Fruit fly (Drosophila melanogaster): Measurements from ENCODE around the gene Pmvk.
A peak's percentile ranks its signal among the peaks of the same experiment; 100 is the strongest.

Pmvk gene

DNA sequence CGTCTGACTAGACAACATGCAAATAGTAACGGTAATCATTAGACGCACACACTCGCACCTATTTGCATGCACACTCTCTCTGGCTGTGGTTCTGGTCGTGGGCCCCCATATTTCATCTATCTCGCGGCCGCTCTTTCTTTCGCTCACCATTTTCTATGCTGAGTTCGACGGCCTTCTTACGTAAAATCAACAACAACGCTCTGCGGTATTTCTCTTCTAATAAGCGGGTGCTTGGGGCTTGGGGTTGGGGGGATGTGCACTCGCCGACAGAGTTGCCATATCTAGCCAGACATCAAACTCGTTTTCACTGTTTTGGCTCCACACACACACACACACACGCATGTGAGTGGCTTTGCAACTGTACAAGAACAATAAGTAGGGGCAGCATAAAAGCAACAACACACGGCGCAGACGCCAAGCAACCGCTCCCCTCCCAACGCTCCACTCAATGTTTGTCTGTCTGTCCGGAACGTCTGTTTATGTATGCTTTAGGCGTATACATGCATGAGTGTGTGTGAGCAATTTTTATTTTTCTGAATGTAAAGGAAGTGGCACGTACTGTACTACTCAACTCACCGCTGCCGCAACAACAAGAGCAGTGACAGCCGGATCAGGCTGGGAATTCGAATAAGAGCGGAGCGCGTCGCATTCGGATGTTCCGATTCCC lies 5.1 kb downstream of the Pmvk start (continued):
- no peak for TF ChIP-seq ci (GFP tag; IDR thresholded peaks at IDR 0.05)
- TF ChIP-seq CG14441 (GFP tag; IDR thresholded peaks at IDR 0.05), result no peak
- TF ChIP-seq CG17568 (GFP tag; optimal IDR thresholded peaks at IDR 0.05), result no peak
- TF ChIP-seq unc-4 (GFP tag; IDR thresholded peaks at IDR 0.05; ENCODE audit: partially characterized antibody), result 0 out of 2 replicates have a peak, but pooled peaks have one; percentile 28
- no peak for TF ChIP-seq CG30431 (GFP tag; optimal IDR thresholded peaks at IDR 0.05)
- no peak for TF ChIP-seq CG31365 (tag; optimal IDR thresholded peaks at IDR 0.05)
- TF ChIP-seq CG3163 (GFP tag; optimal IDR thresholded peaks at IDR 0.05), result peak; percentile 81
- no peak for TF ChIP-seq lmd (GFP tag; IDR thresholded peaks at IDR 0.05)
- no peak for TF ChIP-seq CG17359 (tag; optimal IDR thresholded peaks at IDR 0.05)
- TF ChIP-seq maf-S (GFP tag; optimal IDR thresholded peaks at IDR 0.05), result no peak
- TF ChIP-seq MESR4 (GFP tag; optimal IDR thresholded peaks at IDR 0.05), result no peak
- no peak for TF ChIP-seq stc (GFP tag; IDR thresholded peaks at IDR 0.05)
- TF ChIP-seq CG6689 (GFP tag; IDR thresholded peaks at IDR 0.05), result no peak
- no peak for TF ChIP-seq Hey (tag; optimal IDR thresholded peaks at IDR 0.05)
- TF ChIP-seq Bgb (GFP tag; IDR thresholded peaks at IDR 0.05; ENCODE audit: partially characterized antibody), result peak; percentile 55
- no peak for TF ChIP-seq Mad (GFP tag; optimal IDR thresholded peaks at IDR 0.05)
- TF ChIP-seq Oli (tag; optimal IDR thresholded peaks at IDR 0.05), result no peak
- no peak for TF ChIP-seq eyg (GFP tag; optimal IDR thresholded peaks at IDR 0.05)
- TF ChIP-seq Trl (optimal IDR thresholded peaks at IDR 0.05), result peak; percentile 74 to 79
- TF ChIP-seq Trl (GFP tag; optimal IDR thresholded peaks at IDR 0.05), result no peak
- no peak for TF ChIP-seq ranshi (GFP tag; IDR thresholded peaks at IDR 0.05)
- peak; percentile 51; the same call in 1 of the 2 replicates for TF ChIP-seq amos (GFP tag; IDR thresholded peaks at IDR 0.05; ENCODE audit: partially characterized antibody)
- TF ChIP-seq HLHmδ (GFP tag; optimal IDR thresholded peaks at IDR 0.05), result peak; percentile 92
- TF ChIP-seq Mes4 (GFP tag; optimal IDR thresholded peaks at IDR 0.05), result no peak
- TF ChIP-seq kay (GFP tag; optimal IDR thresholded peaks at IDR 0.05), result no peak
- no peak for TF ChIP-seq jing (GFP tag; optimal IDR thresholded peaks at IDR 0.05)
- TF ChIP-seq Asciz (GFP tag; optimal IDR thresholded peaks at IDR 0.05), result no peak
- peak; percentile 98 for TF ChIP-seq cg (GFP tag; optimal IDR thresholded peaks at IDR 0.05)
- TF ChIP-seq emc (GFP tag; optimal IDR thresholded peaks at IDR 0.05), result no peak
- peak; percentile 52; the same call in 1 of the 2 replicates for TF ChIP-seq bbx (GFP tag; IDR thresholded peaks at IDR 0.05; ENCODE audit: partially characterized antibody)
- no peak for TF ChIP-seq CG31441 (GFP tag; IDR thresholded peaks at IDR 0.05)
- no peak for TF ChIP-seq CG12219 (GFP tag; optimal IDR thresholded peaks at IDR 0.05)
- no peak for TF ChIP-seq ham (GFP tag; IDR thresholded peaks at IDR 0.05)
- TF ChIP-seq mld (GFP tag; IDR thresholded peaks at IDR 0.05; ENCODE audit: partially characterized antibody), result no peak
- TF ChIP-seq Xrp1 (GFP tag; IDR thresholded peaks at IDR 0.05), result no peak
- no peak for TF ChIP-seq grau (tag; optimal IDR thresholded peaks at IDR 0.05)
- TF ChIP-seq CG17361 (GFP tag; IDR thresholded peaks at IDR 0.05), result no peak
- TF ChIP-seq usp (GFP tag; optimal IDR thresholded peaks at IDR 0.05), result no peak
- TF ChIP-seq dimm (GFP tag; IDR thresholded peaks at IDR 0.05), result no peak
- TF ChIP-seq CG18011 (GFP tag; optimal IDR thresholded peaks at IDR 0.05), result no peak
- no peak for TF ChIP-seq Rx (GFP tag; IDR thresholded peaks at IDR 0.05)
- TF ChIP-seq hb (GFP tag; IDR thresholded peaks at IDR 0.05; ENCODE audit: partially characterized antibody), result no peak
- TF ChIP-seq vvl (GFP tag; IDR thresholded peaks at IDR 0.05), result no peak
- TF ChIP-seq CG14014 (GFP tag; IDR thresholded peaks at IDR 0.05), result no peak
- no peak for TF ChIP-seq CG1024 (GFP tag; IDR thresholded peaks at IDR 0.05)
- no peak for TF ChIP-seq Doc3 (GFP tag; IDR thresholded peaks at IDR 0.05; ENCODE audit: partially characterized antibody)
- TF ChIP-seq chinmo (GFP tag; IDR thresholded peaks at IDR 0.05; ENCODE audit: partially characterized antibody), result peak; percentile 100
- TF ChIP-seq B-H2 (GFP tag; optimal IDR thresholded peaks at IDR 0.05), result no peak
- TF ChIP-seq CG12299 (tag; optimal IDR thresholded peaks at IDR 0.05), result no peak
- no peak for TF ChIP-seq Neu2 (GFP tag; optimal IDR thresholded peaks at IDR 0.05; ENCODE audit: borderline replicate concordance)
- TF ChIP-seq kah (GFP tag; optimal IDR thresholded peaks at IDR 0.05), result no peak

Measured in whole organism, embryonic.